Fruit fly (Drosophila melanogaster) whole organism, prepupa: Measurements from ENCODE around the gene MED15.

Experiments
- Blimp-1 ChIP-seq: fragments of 200-800 bp; sonication (Bioruptor generic); optimal IDR thresholded peaks from 3 replicates; lab custom pipeline; 2017; ENCODE audit warnings: missing biosample characterization, missing genetic modification characterization, mild to moderate bottlenecking, moderate library complexity, missing genetic modification reagents
- CG11762 ChIP-seq: fragments of 200-800 bp; sonication (Bioruptor generic); optimal IDR thresholded peaks from 3 replicates; lab custom pipeline; 2016; ENCODE audit warnings: missing biosample characterization, missing genetic modification characterization; ENCODE audit not compliant: insufficient read depth
- CG11902 ChIP-seq: fragments of 200-800 bp; sonication (Bioruptor generic); optimal IDR thresholded peaks from 3 replicates; lab custom pipeline; 2016; ENCODE audit warnings: missing biosample characterization, missing genetic modification characterization
- CG15336 ChIP-seq: fragments of 200-800 bp; sonication (Bioruptor generic); IDR thresholded peaks from 2 replicates; pipeline ENCODE4 v1.3.6; 2022; ENCODE audit warnings: missing biosample characterization, missing genetic modification characterization
- CG1621 ChIP-seq: fragments of 200-800 bp; sonication (Bioruptor generic); optimal IDR thresholded peaks from 3 replicates; lab custom pipeline; 2018; ENCODE audit warnings: missing biosample characterization, mild to moderate bottlenecking, missing genetic modification characterization
- CG16779 ChIP-seq: fragments of 200-800 bp; sonication (Bioruptor generic); optimal IDR thresholded peaks from 3 replicates; lab custom pipeline; 2017; ENCODE audit warnings: missing biosample characterization, mild to moderate bottlenecking, missing genetic modification characterization
- CG3032 ChIP-seq: fragments of 200-800 bp; optimal IDR thresholded peaks from 2 replicates; lab custom pipeline; 2019; ENCODE audit warnings: missing biosample characterization, mild to moderate bottlenecking, missing genetic modification characterization, moderate library complexity
- CG32006 ChIP-seq: fragments of 200-800 bp; sonication (Bioruptor generic); optimal IDR thresholded peaks from 3 replicates; lab custom pipeline; 2017; ENCODE audit warnings: missing biosample characterization, mild to moderate bottlenecking, missing genetic modification characterization
- CG34406 ChIP-seq: fragments of 200-800 bp; sonication (Bioruptor generic); optimal IDR thresholded peaks from 3 replicates; lab custom pipeline; 2016; ENCODE audit warnings: missing biosample characterization, missing genetic modification characterization
- CG3919 ChIP-seq: fragments of 200-800 bp; sonication (Bioruptor generic); optimal IDR thresholded peaks from 3 replicates; lab custom pipeline; 2016; ENCODE audit warnings: missing biosample characterization, missing genetic modification characterization
- CG4318 ChIP-seq: fragments of 200-800 bp; sonication (Bioruptor generic); optimal IDR thresholded peaks from 3 replicates; lab custom pipeline; 2017; ENCODE audit warnings: missing biosample characterization, mild to moderate bottlenecking, missing genetic modification characterization
- CG6163 ChIP-seq: fragments of 200-800 bp; sonication (Bioruptor generic); IDR thresholded peaks from 3 replicates; pipeline ENCODE4 v1.3.6; 2022; ENCODE audit warnings: missing biosample characterization, missing genetic modification characterization
- CG6792 ChIP-seq: fragments of 200-800 bp; sonication (Bioruptor generic); optimal IDR thresholded peaks from 3 replicates; lab custom pipeline; 2016; ENCODE audit warnings: missing biosample characterization, missing genetic modification characterization
- CG6854 ChIP-seq: fragments of 200-800 bp; sonication (Bioruptor generic); optimal IDR thresholded peaks from 2 replicates; lab custom pipeline; 2017; ENCODE audit warnings: missing biosample characterization, mild to moderate bottlenecking, missing genetic modification characterization
- CG8119 ChIP-seq: fragments of 200-800 bp; sonication (Bioruptor generic); IDR thresholded peaks from 3 replicates; pipeline ENCODE4 v1.3.6; 2022; ENCODE audit warnings: missing biosample characterization, missing genetic modification characterization
- CG8319 ChIP-seq: fragments of 200-800 bp; sonication (Bioruptor generic); optimal IDR thresholded peaks from 3 replicates; lab custom pipeline; 2016; ENCODE audit warnings: missing biosample characterization, missing genetic modification characterization
- CG8632 ChIP-seq: fragments of 200-800 bp; sonication (Bioruptor generic); optimal IDR thresholded peaks from 3 replicates; lab custom pipeline; 2016; ENCODE audit warnings: missing biosample characterization, missing genetic modification characterization
- CG9139 ChIP-seq: fragments of 200-800 bp; sonication (Bioruptor generic); optimal IDR thresholded peaks from 3 replicates; lab custom pipeline; 2017; ENCODE audit warnings: missing biosample characterization, mild to moderate bottlenecking, missing genetic modification characterization
- Eip75B ChIP-seq: fragments of 200-800 bp; sonication (Bioruptor generic); optimal IDR thresholded peaks from 3 replicates; lab custom pipeline; 2016; ENCODE audit warnings: missing biosample characterization, missing genetic modification characterization
- Ets21C ChIP-seq: fragments of 200-800 bp; sonication (Bioruptor generic); optimal IDR thresholded peaks from 3 replicates; lab custom pipeline; 2016; ENCODE audit warnings: missing biosample characterization, missing genetic modification characterization
- Ets96B ChIP-seq: fragments of 200-800 bp; optimal IDR thresholded peaks from 2 replicates; lab custom pipeline; 2019; ENCODE audit warnings: missing biosample characterization, mild to moderate bottlenecking, missing genetic modification characterization, moderate library complexity
- Gug ChIP-seq: fragments of 200-800 bp; sonication (Bioruptor generic); IDR thresholded peaks from 2 replicates; pipeline ENCODE4 v1.3.6; 2022; ENCODE audit warnings: missing biosample characterization, missing genetic modification characterization
- Hr39 ChIP-seq: fragments of 200-800 bp; sonication (Bioruptor generic); optimal IDR thresholded peaks from 2 replicates; lab custom pipeline; 2016; ENCODE audit warnings: missing biosample characterization, missing genetic modification characterization
- Hr4 ChIP-seq: fragments of 200-800 bp; sonication (Bioruptor generic); optimal IDR thresholded peaks from 3 replicates; lab custom pipeline; 2016; ENCODE audit warnings: missing biosample characterization, missing genetic modification characterization
- Met ChIP-seq: fragments of 200-800 bp; sonication (Bioruptor generic); optimal IDR thresholded peaks from 3 replicates; lab custom pipeline; 2016; ENCODE audit warnings: missing biosample characterization, missing genetic modification characterization
- OdsH ChIP-seq: fragments of 200-800 bp; sonication (Bioruptor generic); optimal IDR thresholded peaks from 3 replicates; lab custom pipeline; 2016; ENCODE audit warnings: missing biosample characterization, missing genetic modification characterization
- Sox102F ChIP-seq: fragments of 200-800 bp; sonication (Bioruptor generic); optimal IDR thresholded peaks from 2 replicates; lab custom pipeline; 2016; ENCODE audit warnings: missing biosample characterization, mild to moderate bottlenecking, missing genetic modification characterization
- Sox14 ChIP-seq: fragments of 200-800 bp; sonication (Bioruptor generic); optimal IDR thresholded peaks from 3 replicates; lab custom pipeline; 2016; ENCODE audit warnings: missing biosample characterization, missing genetic modification characterization
- Sox15 ChIP-seq: fragments of 200-800 bp; sonication (Bioruptor generic); optimal IDR thresholded peaks from 3 replicates; lab custom pipeline; 2016; ENCODE audit warnings: missing biosample characterization, missing genetic modification characterization
- acj6 ChIP-seq: fragments of 200-800 bp; sonication (Bioruptor generic); optimal IDR thresholded peaks from 3 replicates; lab custom pipeline; 2016; ENCODE audit warnings: missing biosample characterization, missing genetic modification characterization
- eg ChIP-seq: fragments of 200-800 bp; sonication (Bioruptor generic); IDR thresholded peaks from 3 replicates; pipeline ENCODE4 v1.3.6; 2022; ENCODE audit warnings: missing biosample characterization, missing genetic modification characterization
- esn ChIP-seq: fragments of 200-800 bp; sonication (Bioruptor generic); optimal IDR thresholded peaks from 2 replicates; lab custom pipeline; 2016; ENCODE audit warnings: missing biosample characterization, mild to moderate bottlenecking, missing genetic modification characterization, moderate library complexity
- fd59A ChIP-seq: fragments of 200-800 bp; sonication (Bioruptor generic); optimal IDR thresholded peaks from 2 replicates; lab custom pipeline; 2017; ENCODE audit warnings: missing biosample characterization, mild to moderate bottlenecking, missing genetic modification characterization, missing genetic modification reagents
- fd85E ChIP-seq: fragments of 200-800 bp; sonication (Bioruptor generic); optimal IDR thresholded peaks from 3 replicates; lab custom pipeline; 2016; ENCODE audit warnings: missing biosample characterization, missing genetic modification characterization
- fkh ChIP-seq: fragments of 200-800 bp; sonication (Bioruptor generic); optimal IDR thresholded peaks from 3 replicates; lab custom pipeline; 2017; ENCODE audit warnings: missing biosample characterization, mild to moderate bottlenecking, missing genetic modification characterization, moderate library complexity
- net ChIP-seq: fragments of 200-800 bp; sonication (Bioruptor generic); optimal IDR thresholded peaks from 3 replicates; lab custom pipeline; 2016; ENCODE audit warnings: missing biosample characterization, missing genetic modification characterization
- spab ChIP-seq: fragments of 200-800 bp; sonication (Bioruptor generic); optimal IDR thresholded peaks from 2 replicates; lab custom pipeline; 2017; ENCODE audit warnings: missing biosample characterization, mild to moderate bottlenecking, missing genetic modification characterization, missing genetic modification reagents
- ss ChIP-seq, 2 experiments: fragments of 200-800 bp; sonication (Bioruptor generic); optimal IDR thresholded peaks; 2 replicates in 1 of 2; 3 replicates in 1 of 2; lab custom pipeline; 2017 to 2018; ENCODE audit warnings: mild to moderate bottlenecking in 2 of 2, missing biosample characterization in 2 of 2, missing genetic modification characterization in 2 of 2, moderate library complexity in 1 of 2
- svp ChIP-seq: fragments of 200-800 bp; sonication (Bioruptor generic); peaks from one replicate; lab custom pipeline; 2016; ENCODE audit warnings: missing biosample characterization, missing genetic modification characterization
- topi ChIP-seq: fragments of 200-800 bp; sonication (Bioruptor generic); optimal IDR thresholded peaks from 3 replicates; lab custom pipeline; 2016; ENCODE audit warnings: missing biosample characterization, missing genetic modification characterization

Gene MED15

DNA sequence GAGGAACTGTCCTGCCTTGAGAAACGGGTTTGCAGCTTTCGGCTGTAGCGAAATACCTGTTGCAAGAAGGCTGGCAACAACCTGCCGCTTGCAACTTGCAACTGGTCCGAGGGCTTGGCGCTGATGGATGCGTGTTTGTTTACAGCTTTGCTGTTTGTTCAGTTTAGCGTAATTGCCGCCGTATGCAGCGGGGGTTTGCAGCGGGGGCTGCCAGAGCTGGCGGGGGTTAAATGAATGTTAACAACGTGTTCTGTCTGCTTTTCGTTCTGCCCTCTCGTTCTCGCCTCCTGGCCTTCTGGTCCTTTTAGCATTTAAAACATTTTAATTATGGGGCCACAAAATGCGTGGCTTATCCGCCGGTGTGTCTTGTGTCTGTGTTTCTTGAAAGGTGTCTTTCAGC is 27.1 kb downstream of the MED15 start (continued):
- TF ChIP-seq CG34406 (GFP tag; lab: Kevin White, UChicago): no peak
- no peak for TF ChIP-seq CG8632 (GFP tag; lab: Kevin White, UChicago)
- TF ChIP-seq CG1621: no peak
- TF ChIP-seq Hr39 (GFP tag; lab: Kevin White, UChicago): no peak
- TF ChIP-seq Met (GFP tag; lab: Kevin White, UChicago): no peak
- peak; percentile 31 for TF ChIP-seq CG6854 (GFP tag; lab: Kevin White, UChicago)
- TF ChIP-seq Sox15 (GFP tag; lab: Kevin White, UChicago): no peak
- no peak for TF ChIP-seq Sox102F (GFP tag; lab: Kevin White, UChicago)
- TF ChIP-seq CG8319 (GFP tag; lab: Kevin White, UChicago): no peak
- no peak for TF ChIP-seq Ets96B
- no peak for TF ChIP-seq CG3032 (tag; lab: Kevin White, UChicago)
- no peak for TF ChIP-seq CG9139 (GFP tag; lab: Kevin White, UChicago)
- TF ChIP-seq CG32006 (GFP tag; lab: Kevin White, UChicago): no peak
- TF ChIP-seq CG8119 (GFP tag; lab: Robert Waterston, UW): no peak

DNA sequence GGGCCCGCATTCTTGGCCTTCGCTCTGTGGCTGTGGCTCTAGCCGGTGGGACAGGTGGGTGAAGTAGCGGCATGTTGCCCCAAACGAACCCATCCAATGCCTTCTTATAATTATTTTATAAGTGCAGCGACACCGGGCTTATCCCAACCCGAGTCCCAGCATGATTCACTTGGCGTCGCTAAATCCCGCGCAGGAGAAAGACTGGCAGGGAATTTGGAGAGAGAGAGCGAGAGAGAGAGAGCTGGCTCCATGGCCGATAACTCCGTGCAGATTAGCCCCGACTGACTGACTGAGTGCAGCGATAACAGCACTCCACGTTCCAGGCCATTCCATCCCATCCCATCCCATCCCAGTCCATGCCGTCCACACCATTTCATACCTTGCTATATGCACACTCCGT is 28.8 kb downstream of the MED15 start:
- peak; percentile 86 for TF ChIP-seq svp (GFP tag; lab: Kevin White, UChicago)
- TF ChIP-seq CG6792 (GFP tag; lab: Kevin White, UChicago): no peak
- TF ChIP-seq CG9139 (GFP tag; lab: Kevin White, UChicago): no peak

DNA sequence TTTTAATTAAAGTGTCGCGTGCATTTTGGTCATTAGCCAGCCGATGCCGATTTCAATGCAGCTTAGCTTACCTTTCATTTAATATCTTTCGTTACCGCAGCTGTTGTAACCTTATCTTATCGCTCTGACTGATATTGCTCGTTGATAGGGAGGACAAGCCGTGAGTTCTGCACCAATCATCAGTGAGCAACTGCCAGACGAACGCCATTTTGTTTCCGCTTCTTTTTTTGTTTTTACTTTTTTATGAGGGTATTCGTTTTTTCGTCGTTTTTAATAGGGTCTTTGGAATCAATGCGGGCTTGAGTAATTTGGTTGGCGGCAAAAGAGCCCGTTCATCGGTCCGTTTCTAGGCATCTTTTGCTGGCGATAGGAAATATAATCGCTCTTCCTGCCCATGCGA is 32.2 kb downstream of the MED15 start:
- no peak for TF ChIP-seq CG3919 (GFP tag; lab: Kevin White, UChicago)
- TF ChIP-seq svp (GFP tag; lab: Kevin White, UChicago): peak; percentile 1

DNA sequence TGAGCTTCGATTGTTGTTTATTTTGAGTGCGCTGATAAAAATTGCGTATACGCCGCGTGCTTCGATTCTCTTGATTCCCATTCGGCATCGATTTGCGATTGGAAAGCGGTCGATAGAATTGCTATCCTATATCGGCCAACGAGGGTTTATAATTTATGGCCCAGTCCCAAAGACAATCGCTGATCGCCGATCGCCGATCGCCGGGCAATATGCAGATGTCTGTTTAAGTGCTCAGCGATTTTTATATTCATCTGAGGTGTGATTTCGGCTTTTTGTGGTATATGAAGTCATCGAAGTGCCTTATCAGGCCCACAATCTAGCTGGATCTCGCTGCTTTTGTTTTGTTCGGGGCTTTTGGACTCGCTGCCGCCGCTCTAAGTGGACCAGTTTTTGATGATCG is 33.6 kb downstream of the MED15 start:
- TF ChIP-seq topi (GFP tag; lab: Kevin White, UChicago) (no peak), Gug (GFP tag; lab: Robert Waterston, UW) (no peak), svp (GFP tag; lab: Kevin White, UChicago) (peak; percentile 45), CG11762 (GFP tag; lab: Kevin White, UChicago) (no peak)

- TF ChIP-seq Hr4 (GFP tag; lab: Kevin White, UChicago) (no peak), CG3919 (GFP tag; lab: Kevin White, UChicago) (no peak), esn (GFP tag; lab: Kevin White, UChicago) (no peak), CG9139 (GFP tag; lab: Kevin White, UChicago) (no peak), CG15336 (GFP tag; lab: Robert Waterston, UW) (peak; percentile 15; the same call in 1 of the 2 replicates), ss (GFP tag; optimal IDR thresholded peaks at IDR 0.05; lab: Kevin White, UChicago) (peak; percentile 20 to 41), CG16779 (tag; lab: Kevin White, UChicago) (no peak), fkh (GFP tag; lab: Kevin White, UChicago) (no peak), CG8119 (GFP tag; lab: Robert Waterston, UW) (no peak), Eip75B (GFP tag; lab: Kevin White, UChicago) (no peak), Ets21C (GFP tag; lab: Kevin White, UChicago) (no peak), CG32006 (GFP tag; lab: Kevin White, UChicago) (no peak), Met (GFP tag; lab: Kevin White, UChicago) (no peak), net (no peak), OdsH (GFP tag; lab: Kevin White, UChicago) (no peak), fd59A (GFP tag; lab: Kevin White, UChicago) (no peak), CG4318 (GFP tag; lab: Kevin White, UChicago) (no peak), Sox14 (GFP tag; lab: Kevin White, UChicago) (no peak), CG3032 (tag; lab: Kevin White, UChicago) (peak; percentile 8), Gug (GFP tag; lab: Robert Waterston, UW) (no peak), CG8632 (GFP tag; lab: Kevin White, UChicago) (no peak), CG8319 (GFP tag; lab: Kevin White, UChicago) (no peak), CG11902 (GFP tag; lab: Kevin White, UChicago) (no peak), acj6 (no peak), CG6163 (GFP tag; lab: Robert Waterston, UW) (peak; percentile 37; the same call in 1 of the 3 replicates), Blimp-1 (GFP tag; lab: Kevin White, UChicago) (no peak), fd85E (GFP tag; lab: Kevin White, UChicago) (no peak), spab (no peak), eg (0 out of 3 replicates have a peak, but pooled peaks have one; percentile 23), topi (GFP tag; lab: Kevin White, UChicago) (no peak)
Measured at dm6 chr2L:507169-507568, 34.4 kb downstream of the MED15 start.
